Comparison of ENCODE assay signal across 1 fruit fly cellular context in genomic region chr3R:30243262-30243815, dm6.
TF ChIP-seq lines count a peak whose summit lies in the region.

TSS of gene CG9737 (minus strand) at chr3R:30243312.

TF ChIP-seq in whole organism, embryonic, 481 proteins besides CTCF, POLR2A, EP300 and RAD21 (continued from another document):
- TF ChIP-seq Atf6 (GFP tag; IDR thresholded peaks at IDR 0.05; lab: Robert Waterston, UW): no peak
- peak; percentile 18; the same call in 1 of the 2 replicates for TF ChIP-seq tna (GFP tag; IDR thresholded peaks at IDR 0.05; lab: Robert Waterston, UW; ENCODE audit: partially characterized antibody)
- peak; percentile 13 for TF ChIP-seq grn (GFP tag; optimal IDR thresholded peaks at IDR 0.05; lab: Kevin White, UChicago)
- TF ChIP-seq corto (GFP tag; optimal IDR thresholded peaks at IDR 0.05; lab: Kevin White, UChicago): no peak
- TF ChIP-seq CG2678 (tag; optimal IDR thresholded peaks at IDR 0.05; lab: Kevin White, UChicago): no peak
- TF ChIP-seq Camta (GFP tag; optimal IDR thresholded peaks at IDR 0.05; lab: Kevin White, UChicago): no peak
- TF ChIP-seq D (optimal IDR thresholded peaks at IDR 0.05; lab: Kevin White, UChicago): no peak
- no peak for TF ChIP-seq D (GFP tag; optimal IDR thresholded peaks at IDR 0.05; lab: Kevin White, UChicago)
- TF ChIP-seq CG11247 (GFP tag; IDR thresholded peaks at IDR 0.05; lab: Robert Waterston, UW): no peak
- TF ChIP-seq chif (GFP tag; optimal IDR thresholded peaks at IDR 0.05; lab: Kevin White, UChicago): no peak
- no peak for TF ChIP-seq Abd-B (GFP tag; optimal IDR thresholded peaks at IDR 0.05; lab: Kevin White, UChicago)
- no peak for TF ChIP-seq CG4404 (GFP tag; IDR thresholded peaks at IDR 0.05; lab: Robert Waterston, UW)
- no peak for TF ChIP-seq trem (tag; optimal IDR thresholded peaks at IDR 0.05; lab: Kevin White, UChicago)
- TF ChIP-seq CG7928 (GFP tag; optimal IDR thresholded peaks at IDR 0.05; lab: Kevin White, UChicago): no peak
- TF ChIP-seq dmrt99B (tag; optimal IDR thresholded peaks at IDR 0.05; lab: Kevin White, UChicago): no peak
- no peak for TF ChIP-seq CG12299 (tag; optimal IDR thresholded peaks at IDR 0.05; lab: Kevin White, UChicago)
- no peak for TF ChIP-seq aop (GFP tag; IDR thresholded peaks at IDR 0.05; lab: Robert Waterston, UW)
- TF ChIP-seq fd102C (GFP tag; optimal IDR thresholded peaks at IDR 0.05; lab: Kevin White, UChicago): no peak
- TF ChIP-seq CG9437 (GFP tag; optimal IDR thresholded peaks at IDR 0.05; lab: Kevin White, UChicago): no peak
- no peak for TF ChIP-seq CG15696 (tag; optimal IDR thresholded peaks at IDR 0.05; lab: Kevin White, UChicago)
- TF ChIP-seq mld (GFP tag; IDR thresholded peaks at IDR 0.05; lab: Robert Waterston, UW; ENCODE audit: partially characterized antibody): no peak
- no peak for TF ChIP-seq CG15479 (GFP tag; optimal IDR thresholded peaks at IDR 0.05; lab: Kevin White, UChicago)
- TF ChIP-seq CG2202 (tag; optimal IDR thresholded peaks at IDR 0.05; lab: Kevin White, UChicago): no peak
- TF ChIP-seq CG17912 (GFP tag; optimal IDR thresholded peaks at IDR 0.05; lab: Kevin White, UChicago): no peak
- TF ChIP-seq gro (GFP tag; optimal IDR thresholded peaks at IDR 0.05; lab: Kevin White, UChicago): no peak
- peak; percentile 51 for TF ChIP-seq CG10543 (GFP tag; optimal IDR thresholded peaks at IDR 0.05; lab: Kevin White, UChicago)
- TF ChIP-seq CG6765 (GFP tag; optimal IDR thresholded peaks at IDR 0.05; lab: Kevin White, UChicago): no peak
- TF ChIP-seq Hsf (GFP tag; optimal IDR thresholded peaks at IDR 0.05; lab: Kevin White, UChicago): no peak
- TF ChIP-seq Ets97D (GFP tag; optimal IDR thresholded peaks at IDR 0.05; lab: Kevin White, UChicago): no peak
- no peak for TF ChIP-seq caup (GFP tag; optimal IDR thresholded peaks at IDR 0.05; lab: Kevin White, UChicago; ENCODE audit: severe bottlenecking)
- TF ChIP-seq CG7372 (GFP tag; IDR thresholded peaks at IDR 0.05; lab: Robert Waterston, UW): no peak
- TF ChIP-seq CG9215 (GFP tag; IDR thresholded peaks at IDR 0.05; lab: Robert Waterston, UW): no peak
- 0 out of 2 replicates have a peak, but pooled peaks have one; percentile 21 for TF ChIP-seq unc-4 (GFP tag; IDR thresholded peaks at IDR 0.05; lab: Robert Waterston, UW; ENCODE audit: partially characterized antibody)
- no peak for TF ChIP-seq sqz (GFP tag; optimal IDR thresholded peaks at IDR 0.05; lab: Kevin White, UChicago)
- no peak for TF ChIP-seq CG12155 (GFP tag; optimal IDR thresholded peaks at IDR 0.05; lab: Kevin White, UChicago)
- no peak for TF ChIP-seq dan (GFP tag; IDR thresholded peaks at IDR 0.05; lab: Robert Waterston, UW)
- no peak for TF ChIP-seq CG14860 (GFP tag; IDR thresholded peaks at IDR 0.05; lab: Robert Waterston, UW; ENCODE audit: partially characterized antibody)
- TF ChIP-seq CG17361 (GFP tag; IDR thresholded peaks at IDR 0.05; lab: Robert Waterston, UW): no peak
- TF ChIP-seq ftz-f1 (GFP tag; optimal IDR thresholded peaks at IDR 0.05; lab: Kevin White, UChicago): peak; percentile 93
- no peak for TF ChIP-seq Six4 (GFP tag; optimal IDR thresholded peaks at IDR 0.05; lab: Kevin White, UChicago)
- TF ChIP-seq en (GFP tag; optimal IDR thresholded peaks at IDR 0.05; lab: Kevin White, UChicago): no peak
- TF ChIP-seq CG13123 (GFP tag; optimal IDR thresholded peaks at IDR 0.05; lab: Kevin White, UChicago): no peak
- TF ChIP-seq amos (GFP tag; IDR thresholded peaks at IDR 0.05; lab: Robert Waterston, UW; ENCODE audit: partially characterized antibody): peak; percentile 32; the same call in 1 of the 2 replicates
- TF ChIP-seq br (optimal IDR thresholded peaks at IDR 0.05; lab: Kevin White, UChicago): no peak
- TF ChIP-seq CG31224 (GFP tag; IDR thresholded peaks at IDR 0.05; lab: Robert Waterston, UW): no peak
- peak; percentile 36; the same call in 1 of the 2 replicates for TF ChIP-seq onecut (GFP tag; IDR thresholded peaks at IDR 0.05; lab: Robert Waterston, UW)
- TF ChIP-seq abd-A (tag; optimal IDR thresholded peaks at IDR 0.05; lab: Kevin White, UChicago): peak; percentile 38
- TF ChIP-seq CG9797 (GFP tag; optimal IDR thresholded peaks at IDR 0.05; lab: Kevin White, UChicago): no peak
- peak; percentile 24 to 73 for TF ChIP-seq bsh (GFP tag; optimal IDR thresholded peaks at IDR 0.05; lab: Kevin White, UChicago)
- TF ChIP-seq CG10274 (GFP tag; optimal IDR thresholded peaks at IDR 0.05; lab: Kevin White, UChicago): no peak
- TF ChIP-seq CG30431 (GFP tag; optimal IDR thresholded peaks at IDR 0.05; lab: Kevin White, UChicago): no peak
- no peak for TF ChIP-seq CG10654 (GFP tag; optimal IDR thresholded peaks at IDR 0.05; lab: Kevin White, UChicago)
- no peak for TF ChIP-seq Ada2b (GFP tag; IDR thresholded peaks at IDR 0.05; lab: Robert Waterston, UW)
- peak; percentile 100 for TF ChIP-seq Blimp-1 (GFP tag; optimal IDR thresholded peaks at IDR 0.05; lab: Kevin White, UChicago)
- no peak for TF ChIP-seq cg (GFP tag; optimal IDR thresholded peaks at IDR 0.05; lab: Kevin White, UChicago)
- no peak for TF ChIP-seq CG3281 (GFP tag; optimal IDR thresholded peaks at IDR 0.05; lab: Kevin White, UChicago)
- TF ChIP-seq Pdp1 (GFP tag; optimal IDR thresholded peaks at IDR 0.05; lab: Kevin White, UChicago): peak in 1 of 2 experiments; percentile 97
- TF ChIP-seq luna (GFP tag; optimal IDR thresholded peaks at IDR 0.05; lab: Kevin White, UChicago): no peak
- TF ChIP-seq CG10147 (GFP tag; optimal IDR thresholded peaks at IDR 0.05; lab: Kevin White, UChicago): no peak
- TF ChIP-seq CG1647 (GFP tag; optimal IDR thresholded peaks at IDR 0.05; lab: Kevin White, UChicago): no peak
- no peak for TF ChIP-seq HLH3B (GFP tag; IDR thresholded peaks at IDR 0.05; lab: Robert Waterston, UW)
- TF ChIP-seq phol (tag; optimal IDR thresholded peaks at IDR 0.05; lab: Kevin White, UChicago): no peak
- no peak for TF ChIP-seq CG7556 (GFP tag; optimal IDR thresholded peaks at IDR 0.05; lab: Kevin White, UChicago)
- TF ChIP-seq tup (GFP tag; optimal IDR thresholded peaks at IDR 0.05; lab: Kevin White, UChicago): no peak
- TF ChIP-seq kni (GFP tag; optimal IDR thresholded peaks at IDR 0.05; lab: Kevin White, UChicago): peak; percentile 8
- TF ChIP-seq Opbp (GFP tag; IDR thresholded peaks at IDR 0.05; lab: Robert Waterston, UW; ENCODE audit: partially characterized antibody): no peak
- peak in 1 of 2 experiments; percentile 73 for TF ChIP-seq Hr78 (GFP tag; optimal IDR thresholded peaks at IDR 0.05; lab: Kevin White, UChicago)
- no peak for TF ChIP-seq CG6175 (GFP tag; IDR thresholded peaks at IDR 0.05; lab: Robert Waterston, UW)
- TF ChIP-seq HHEX (GFP tag; optimal IDR thresholded peaks at IDR 0.05; lab: Kevin White, UChicago): peak; percentile 14
- TF ChIP-seq Dek (tag; optimal IDR thresholded peaks at IDR 0.05; lab: Kevin White, UChicago): no peak
- TF ChIP-seq ara (GFP tag; IDR thresholded peaks at IDR 0.05; lab: Robert Waterston, UW): no peak
- TF ChIP-seq Awh (GFP tag; IDR thresholded peaks at IDR 0.05; lab: Robert Waterston, UW): no peak
- TF ChIP-seq CG11504 (tag; optimal IDR thresholded peaks at IDR 0.05; lab: Kevin White, UChicago): no peak
- no peak for TF ChIP-seq MBD-R2 (GFP tag; IDR thresholded peaks at IDR 0.05; lab: Robert Waterston, UW)
- TF ChIP-seq al (GFP tag; IDR thresholded peaks at IDR 0.05; lab: Robert Waterston, UW): no peak
- TF ChIP-seq kah (GFP tag; optimal IDR thresholded peaks at IDR 0.05; lab: Kevin White, UChicago): peak; percentile 5
- no peak for TF ChIP-seq CG18262 (tag; optimal IDR thresholded peaks at IDR 0.05; lab: Kevin White, UChicago)
- no peak for TF ChIP-seq dimm (GFP tag; IDR thresholded peaks at IDR 0.05; lab: Robert Waterston, UW)
- no peak for TF ChIP-seq CG4360 (GFP tag; IDR thresholded peaks at IDR 0.05; lab: Robert Waterston, UW)
- TF ChIP-seq CG13894 (tag; optimal IDR thresholded peaks at IDR 0.05; lab: Kevin White, UChicago): peak; percentile 61
- no peak for TF ChIP-seq trh (GFP tag; optimal IDR thresholded peaks at IDR 0.05; lab: Kevin White, UChicago)
- no peak for TF ChIP-seq Dbx (GFP tag; IDR thresholded peaks at IDR 0.05; lab: Robert Waterston, UW)
- TF ChIP-seq CG2120 (GFP tag; optimal IDR thresholded peaks at IDR 0.05; lab: Kevin White, UChicago): no peak
- no peak for TF ChIP-seq CG11695 (GFP tag; IDR thresholded peaks at IDR 0.05; lab: Robert Waterston, UW)
- no peak for TF ChIP-seq cad (GFP tag; optimal IDR thresholded peaks at IDR 0.05; lab: Kevin White, UChicago)
- TF ChIP-seq CG16863 (GFP tag; optimal IDR thresholded peaks at IDR 0.05; lab: Kevin White, UChicago): no peak
- TF ChIP-seq lola (GFP tag; optimal IDR thresholded peaks at IDR 0.05; lab: Kevin White, UChicago): no peak
- TF ChIP-seq CG12769 (tag; optimal IDR thresholded peaks at IDR 0.05; lab: Kevin White, UChicago): peak; percentile 74
- TF ChIP-seq peb (GFP tag; IDR thresholded peaks at IDR 0.05; lab: Robert Waterston, UW): no peak
- no peak for TF ChIP-seq chm (GFP tag; IDR thresholded peaks at IDR 0.05; lab: Robert Waterston, UW)
- no peak for TF ChIP-seq CG10959 (GFP tag; IDR thresholded peaks at IDR 0.05; lab: Robert Waterston, UW)
- no peak for TF ChIP-seq CG6654 (GFP tag; optimal IDR thresholded peaks at IDR 0.05; lab: Kevin White, UChicago)
- TF ChIP-seq kay (GFP tag; optimal IDR thresholded peaks at IDR 0.05; lab: Kevin White, UChicago): no peak
- no peak for TF ChIP-seq CG6689 (GFP tag; IDR thresholded peaks at IDR 0.05; lab: Robert Waterston, UW)
- no peak for TF ChIP-seq Sox100B (GFP tag; optimal IDR thresholded peaks at IDR 0.05; lab: Kevin White, UChicago)
- no peak for TF ChIP-seq ranshi (GFP tag; IDR thresholded peaks at IDR 0.05; lab: Robert Waterston, UW)
- no peak for TF ChIP-seq CG16779 (GFP tag; IDR thresholded peaks at IDR 0.05; lab: Robert Waterston, UW)
- peak; percentile 5 for TF ChIP-seq CG15514 (GFP tag; optimal IDR thresholded peaks at IDR 0.05; lab: Kevin White, UChicago)
- no peak for TF ChIP-seq Ets65A (GFP tag; lab: Kevin White, UChicago)
- TF ChIP-seq CG15269 (tag; optimal IDR thresholded peaks at IDR 0.05; lab: Kevin White, UChicago): peak; percentile 68
- peak; percentile 25 for TF ChIP-seq Med (GFP tag; lab: Kevin White, UChicago)
- no peak for TF ChIP-seq Mrtf (GFP tag; IDR thresholded peaks at IDR 0.05; lab: Robert Waterston, UW)
- TF ChIP-seq CG18619 (GFP tag; optimal IDR thresholded peaks at IDR 0.05; lab: Kevin White, UChicago): no peak
- no peak for TF ChIP-seq CG12104 (GFP tag; optimal IDR thresholded peaks at IDR 0.05; lab: Kevin White, UChicago)
- peak; percentile 6 for TF ChIP-seq CrebB (tag; optimal IDR thresholded peaks at IDR 0.05; lab: Kevin White, UChicago)
- TF ChIP-seq Eip74EF (GFP tag; optimal IDR thresholded peaks at IDR 0.05; lab: Kevin White, UChicago): peak in 1 of 2 experiments; percentile 81
- TF ChIP-seq shn (GFP tag; optimal IDR thresholded peaks at IDR 0.05; lab: Kevin White, UChicago): no peak
- TF ChIP-seq CG1602 (GFP tag; optimal IDR thresholded peaks at IDR 0.05; lab: Kevin White, UChicago): no peak
- no peak for TF ChIP-seq CG6791 (GFP tag; IDR thresholded peaks at IDR 0.05; lab: Robert Waterston, UW; ENCODE audit: partially characterized antibody)
- TF ChIP-seq fd64A (GFP tag; optimal IDR thresholded peaks at IDR 0.05; lab: Kevin White, UChicago): no peak
- TF ChIP-seq CG18599 (GFP tag; optimal IDR thresholded peaks at IDR 0.05; lab: Kevin White, UChicago): no peak
- peak; percentile 92 for TF ChIP-seq Deaf1 (tag; optimal IDR thresholded peaks at IDR 0.05; lab: Kevin White, UChicago)
- TF ChIP-seq CG6854 (GFP tag; optimal IDR thresholded peaks at IDR 0.05; lab: Kevin White, UChicago): no peak
- no peak for TF ChIP-seq CG8089 (GFP tag; optimal IDR thresholded peaks at IDR 0.05; lab: Kevin White, UChicago)
- no peak for TF ChIP-seq CG4707 (GFP tag; optimal IDR thresholded peaks at IDR 0.05; lab: Kevin White, UChicago)
- TF ChIP-seq gt (GFP tag; IDR thresholded peaks at IDR 0.05; lab: Robert Waterston, UW): no peak
- no peak for TF ChIP-seq eve (GFP tag; optimal IDR thresholded peaks at IDR 0.05; lab: Kevin White, UChicago)
- no peak for TF ChIP-seq NFAT (GFP tag; IDR thresholded peaks at IDR 0.05; lab: Robert Waterston, UW)
- TF ChIP-seq Dref (GFP tag; IDR thresholded peaks at IDR 0.05; lab: Robert Waterston, UW): no peak
- no peak for TF ChIP-seq CG12659 (GFP tag; optimal IDR thresholded peaks at IDR 0.05; lab: Kevin White, UChicago)
- TF ChIP-seq Hr51 (GFP tag; optimal IDR thresholded peaks at IDR 0.05; lab: Kevin White, UChicago): no peak
- no peak for TF ChIP-seq vfl (GFP tag; optimal IDR thresholded peaks at IDR 0.05; lab: Kevin White, UChicago)
- TF ChIP-seq CG7963 (GFP tag; IDR thresholded peaks at IDR 0.05; lab: Robert Waterston, UW; ENCODE audit: partially characterized antibody): no peak
